Worm (Caenorhabditis elegans) whole organism, L2 larva: ENCODE measurements around the gene W02B12.13.

Source experiments
- nhr-25 ChIP-seq: fragments of 150-350 bp; sonication (generic microtip); optimal IDR thresholded peaks from 3 replicates; lab custom pipeline; 2014; ENCODE audit warnings: missing biosample characterization, missing genetic modification characterization
- ztf-11 ChIP-seq: sonication (generic microtip); optimal IDR thresholded peaks from 2 replicates; lab custom pipeline; 2017; ENCODE audit warnings: missing biosample characterization, missing genetic modification characterization

DNA sequence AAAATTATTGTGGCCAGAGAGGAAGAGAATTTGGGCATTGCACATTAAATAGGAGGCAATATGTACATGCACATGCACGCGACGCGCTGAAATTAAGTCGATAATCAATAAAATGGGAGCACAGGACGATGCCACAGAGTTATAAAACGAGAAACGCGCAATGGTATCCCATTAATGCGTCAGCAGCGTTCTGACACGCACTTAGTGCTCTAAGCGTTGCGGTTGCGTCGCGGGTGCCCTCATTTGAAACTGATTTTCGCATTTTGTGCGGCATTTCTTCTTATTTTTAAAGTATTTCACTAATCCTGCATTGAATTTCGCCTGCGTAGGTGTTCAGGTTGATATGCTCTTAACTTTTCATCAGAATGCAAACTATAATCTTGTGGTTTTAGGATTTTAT lies 8.0 kb downstream of the W02B12.13 start, which contains the start of gene rsp-1:
- TF ChIP-seq nhr-25 (tag; lab: Kevin White, UChicago) (peak; percentile 82), ztf-11 (tag; lab: Kevin White, UChicago) (no peak)
